Worm (Caenorhabditis elegans) whole organism, L3 larva: ENCODE results near the gene snrp-3.

Experiments
- R02D3.7 ChIP-seq: fragments of 150-350 bp; optimal IDR thresholded peaks from 2 replicates; lab custom pipeline; 2014; ENCODE audit warnings: missing biosample characterization, missing genetic modification characterization
- ZK546.5 ChIP-seq: sonication (generic microtip); optimal IDR thresholded peaks from 2 replicates; lab custom pipeline; 2017; ENCODE audit warnings: missing biosample characterization, missing genetic modification characterization
- ama-1 ChIP-seq: fragments of 150-350 bp; optimal IDR thresholded peaks from 2 replicates; lab custom pipeline; 2018
- ceh-16 ChIP-seq: sonication (generic microtip); optimal IDR thresholded peaks from 2 replicates; lab custom pipeline; 2017; ENCODE audit warnings: missing biosample characterization, missing genetic modification characterization
- ceh-28 ChIP-seq: fragments of 150-350 bp; optimal IDR thresholded peaks from 2 replicates; lab custom pipeline; 2014; ENCODE audit warnings: missing biosample characterization, missing genetic modification reagents, missing genetic modification characterization
- ceh-82 ChIP-seq: fragments of 150-350 bp; optimal IDR thresholded peaks from 2 replicates; lab custom pipeline; 2014; ENCODE audit warnings: missing biosample characterization, missing genetic modification characterization
- egl-27 ChIP-seq: sonication (generic microtip); optimal IDR thresholded peaks from 4 replicates; lab custom pipeline; 2017; ENCODE audit warnings: missing biosample characterization, missing genetic modification reagents, missing genetic modification characterization
- egl-5 ChIP-seq: fragments of 150-350 bp; optimal IDR thresholded peaks from 2 replicates; lab custom pipeline; 2017; ENCODE audit warnings: missing biosample characterization, missing genetic modification reagents, missing genetic modification characterization, inconsistent platforms
- elt-1 ChIP-seq: fragments of 150-350 bp; optimal IDR thresholded peaks from 2 replicates; lab custom pipeline; 2014; ENCODE audit warnings: missing biosample characterization, missing genetic modification characterization
- elt-2 ChIP-seq: sonication (generic microtip); optimal IDR thresholded peaks from 2 replicates; lab custom pipeline; 2016; ENCODE audit warnings: missing genetic modification reagents, mild to moderate bottlenecking, missing genetic modification characterization, missing compliant biosample characterization
- elt-3 ChIP-seq, 3 experiments: fragments of 150-350 bp in 1 of 3; sonication (generic microtip) in 2 of 3; optimal IDR thresholded peaks; 2 replicates in 2 of 3; 4 replicates in 1 of 3; lab custom pipeline; 2014 to 2017; ENCODE audit warnings: missing biosample characterization in 3 of 3, missing genetic modification characterization in 3 of 3
- eor-1 ChIP-seq, 2 experiments: fragments of 150-350 bp; optimal IDR thresholded peaks; 2 replicates each; lab custom pipeline; 2014 to 2018; ENCODE audit warnings: missing biosample characterization in 2 of 2, missing genetic modification characterization in 2 of 2
- fkh-10 ChIP-seq: sonication (generic microtip); optimal IDR thresholded peaks from 2 replicates; lab custom pipeline; 2017; ENCODE audit warnings: missing biosample characterization, missing genetic modification reagents, missing genetic modification characterization
- fkh-2 ChIP-seq: fragments of 150-350 bp; optimal IDR thresholded peaks from 2 replicates; lab custom pipeline; 2014; ENCODE audit warnings: missing biosample characterization, missing genetic modification reagents, missing genetic modification characterization
- hmg-11 ChIP-seq: sonication (generic microtip); optimal IDR thresholded peaks from 2 replicates; lab custom pipeline; 2016; ENCODE audit warnings: missing genetic modification characterization, missing compliant biosample characterization
- jun-1 ChIP-seq: fragments of 150-350 bp; optimal IDR thresholded peaks from 2 replicates; lab custom pipeline; 2014; ENCODE audit warnings: missing biosample characterization, missing genetic modification reagents, missing genetic modification characterization
- lin-15B ChIP-seq: fragments of 150-350 bp; optimal IDR thresholded peaks from 2 replicates; lab custom pipeline; 2014; ENCODE audit warnings: missing biosample characterization, missing genetic modification characterization
- lin-39 ChIP-seq: fragments of 150-350 bp; optimal IDR thresholded peaks from 2 replicates; lab custom pipeline; 2018; ENCODE audit warnings: missing biosample characterization, missing genetic modification reagents, missing genetic modification characterization
- lsy-12 ChIP-seq: sonication (generic microtip); optimal IDR thresholded peaks from 2 replicates; lab custom pipeline; 2016; ENCODE audit warnings: mild to moderate bottlenecking, missing genetic modification characterization, missing compliant biosample characterization
- mdl-1 ChIP-seq: fragments of 150-350 bp; optimal IDR thresholded peaks from 2 replicates; lab custom pipeline; 2014; ENCODE audit warnings: missing biosample characterization, missing genetic modification characterization
- mml-1 ChIP-seq: fragments of 150-350 bp; sonication (generic microtip); optimal IDR thresholded peaks from 3 replicates; lab custom pipeline; 2014; ENCODE audit warnings: missing biosample characterization, missing genetic modification characterization
- nhr-11 ChIP-seq: fragments of 150-350 bp; optimal IDR thresholded peaks from 2 replicates; lab custom pipeline; 2014; ENCODE audit warnings: missing biosample characterization, missing genetic modification characterization
- nhr-12 ChIP-seq: fragments of 150-350 bp; optimal IDR thresholded peaks from 2 replicates; lab custom pipeline; 2014; ENCODE audit warnings: missing biosample characterization, missing genetic modification characterization
- nhr-23 ChIP-seq: fragments of 150-350 bp; optimal IDR thresholded peaks from 2 replicates; lab custom pipeline; 2014; ENCODE audit warnings: missing biosample characterization, missing genetic modification reagents, missing genetic modification characterization
- nhr-237 ChIP-seq: fragments of 150-350 bp; optimal IDR thresholded peaks from 2 replicates; lab custom pipeline; 2014; ENCODE audit warnings: missing biosample characterization, missing genetic modification characterization
- nhr-25 ChIP-seq: sonication (generic microtip); optimal IDR thresholded peaks from 2 replicates; lab custom pipeline; 2017; ENCODE audit warnings: missing biosample characterization, missing genetic modification characterization
- nhr-43 ChIP-seq: sonication (generic microtip); optimal IDR thresholded peaks from 2 replicates; lab custom pipeline; 2016; ENCODE audit warnings: mild to moderate bottlenecking, missing genetic modification characterization, missing compliant biosample characterization; ENCODE audit not compliant: poor library complexity, severe bottlenecking
- nhr-76 ChIP-seq: fragments of 150-350 bp; sonication (generic microtip); optimal IDR thresholded peaks from 5 replicates; lab custom pipeline; 2014; ENCODE audit warnings: missing biosample characterization, missing genetic modification characterization
- pha-4 ChIP-seq: fragments of 150-350 bp; optimal IDR thresholded peaks from 2 replicates; lab custom pipeline; 2014; ENCODE audit warnings: missing biosample characterization, missing genetic modification reagents, missing genetic modification characterization
- pqm-1 ChIP-seq: fragments of 150-350 bp; optimal IDR thresholded peaks from 2 replicates; lab custom pipeline; 2017; ENCODE audit warnings: missing biosample characterization, missing genetic modification characterization, inconsistent platforms
- sea-2 ChIP-seq: fragments of 150-350 bp; sonication (generic microtip); optimal IDR thresholded peaks from 4 replicates; lab custom pipeline; 2014; ENCODE audit warnings: missing biosample characterization, missing genetic modification reagents, missing genetic modification characterization
- skn-1 ChIP-seq: fragments of 150-350 bp; optimal IDR thresholded peaks from 2 replicates; lab custom pipeline; 2014; ENCODE audit warnings: missing biosample characterization, missing genetic modification characterization
- snpc-4 ChIP-seq: fragments of 150-350 bp; optimal IDR thresholded peaks from 2 replicates; lab custom pipeline; 2014; ENCODE audit warnings: missing biosample characterization, missing genetic modification characterization
- tbx-2 ChIP-seq: sonication (generic microtip); optimal IDR thresholded peaks from 2 replicates; lab custom pipeline; 2016; ENCODE audit warnings: mild to moderate bottlenecking, missing genetic modification characterization, missing compliant biosample characterization
- zag-1 ChIP-seq: fragments of 150-350 bp; optimal IDR thresholded peaks from 2 replicates; lab custom pipeline; 2014; ENCODE audit warnings: missing biosample characterization, missing genetic modification characterization
- ztf-11 ChIP-seq: fragments of 150-350 bp; optimal IDR thresholded peaks from 2 replicates; lab custom pipeline; 2014; ENCODE audit warnings: missing biosample characterization, missing genetic modification characterization
- ztf-4 ChIP-seq: fragments of 150-350 bp; optimal IDR thresholded peaks from 2 replicates; lab custom pipeline; 2014; ENCODE audit warnings: missing biosample characterization, missing genetic modification characterization

snrp-3 gene

DNA sequence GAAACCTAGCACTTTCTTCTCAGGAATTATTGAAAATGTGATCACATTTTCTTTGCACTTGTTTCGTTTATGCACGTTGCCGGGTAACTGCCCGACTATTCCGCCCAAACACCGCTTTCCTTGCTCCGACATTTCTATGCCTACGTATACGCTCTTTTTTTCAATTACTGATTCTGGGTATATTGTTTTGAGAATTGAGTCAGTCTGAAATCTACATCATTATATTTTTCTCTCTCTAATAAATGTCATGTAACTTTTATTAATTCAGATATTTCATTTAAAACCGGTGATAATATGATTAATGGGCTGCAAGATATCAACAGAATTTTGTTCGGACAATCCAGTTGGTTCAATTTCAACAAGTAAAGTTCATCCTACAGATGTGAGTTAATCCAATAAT is 9.8 kb upstream of the snrp-3 start, which contains the start of gene ttll-11:
TSS of gene ttll-11 (plus strand) at position 301 of the 400 bp plus-strand sequence.
- TF ChIP-seq tbx-2, result no peak
- TF ChIP-seq ZK546.5 (tag; lab: Kevin White, UChicago), result no peak
- no peak for TF ChIP-seq ztf-11 (tag; lab: Kevin White, UChicago)
- no peak for TF ChIP-seq nhr-23 (tag; lab: Kevin White, UChicago)
- TF ChIP-seq mml-1 (tag; lab: Kevin White, UChicago), result no peak
- no peak for TF ChIP-seq ceh-28 (tag; lab: Kevin White, UChicago)
- TF ChIP-seq egl-27 (tag; lab: Kevin White, UChicago), result no peak
- TF ChIP-seq zag-1, result no peak
- no peak for TF ChIP-seq ceh-82 (tag; lab: Kevin White, UChicago)
- TF ChIP-seq, all 47 proteins: peak for 0

DNA sequence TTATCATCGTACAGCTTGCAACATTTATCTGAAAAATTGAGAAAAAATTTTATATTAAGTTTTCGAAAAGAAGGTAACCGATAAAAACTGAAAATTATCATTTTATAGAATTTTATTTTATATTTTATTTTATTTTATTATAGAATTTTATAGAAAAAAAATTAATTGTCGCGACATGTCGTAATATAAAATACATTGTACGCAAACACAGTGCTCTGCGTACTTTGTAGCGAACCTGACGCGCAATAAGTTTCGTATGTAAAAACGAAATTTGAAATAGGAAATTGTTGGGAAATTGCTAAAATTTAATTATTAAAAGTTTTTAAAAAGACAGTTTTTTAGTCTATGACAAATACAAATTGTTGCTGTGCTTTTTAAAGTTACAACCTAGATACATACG is 3.9 kb upstream of the snrp-3 start, which contains the start of the genes hst-1 and ints-6:
TSS of gene hst-1 (minus strand) at position 28 of the 400 bp plus-strand sequence.
TSS of gene ints-6 (plus strand) at position 260 of the 400 bp plus-strand sequence.
- TF ChIP-seq lin-15B (tag; lab: Kevin White, UChicago), result peak; percentile 8
- no peak for TF ChIP-seq mml-1 (tag; lab: Kevin White, UChicago)
- no peak for TF ChIP-seq ZK546.5 (tag; lab: Kevin White, UChicago)
- no peak for TF ChIP-seq eor-1 (tag; optimal IDR thresholded peaks at IDR 0.05; lab: Kevin White, UChicago)
- peak; percentile 13 for TF ChIP-seq nhr-23 (tag; lab: Kevin White, UChicago)
- TF ChIP-seq hmg-11, result peak; percentile 29
- peak; percentile 55 for TF ChIP-seq pha-4 (tag; lab: Kevin White, UChicago)
- no peak for TF ChIP-seq elt-3 (tag; optimal IDR thresholded peaks at IDR 0.05; lab: Kevin White, UChicago)
- TF ChIP-seq nhr-237 (tag; lab: Kevin White, UChicago), result no peak

DNA sequence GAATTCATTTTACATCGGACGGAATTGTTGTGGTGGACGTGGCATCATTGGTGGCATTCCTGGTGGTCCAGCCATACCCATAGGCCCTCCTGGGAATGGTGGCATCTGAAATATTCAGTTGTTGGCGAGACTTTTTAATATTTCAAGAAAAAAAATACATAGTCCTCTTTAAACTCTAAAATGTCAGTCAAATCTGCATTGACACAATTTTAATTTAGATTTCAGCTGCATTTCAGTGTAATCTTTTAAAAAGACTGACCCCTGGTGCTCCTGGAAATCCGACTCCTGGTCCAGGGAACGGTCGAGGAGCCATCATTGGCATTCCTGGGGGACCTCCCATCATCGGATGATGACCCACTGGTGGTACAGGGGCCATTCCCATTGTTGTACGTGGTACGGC is 644 bp downstream of the snrp-3 start:
- TF ChIP-seq ceh-28 (tag; lab: Kevin White, UChicago), result no peak
- no peak for TF ChIP-seq lin-15B (tag; lab: Kevin White, UChicago)
- TF ChIP-seq nhr-23 (tag; lab: Kevin White, UChicago), result no peak
- no peak for TF ChIP-seq sea-2
- no peak for TF ChIP-seq pqm-1
- TF ChIP-seq nhr-11 (tag; lab: Kevin White, UChicago), result no peak
- TF ChIP-seq fkh-10, result no peak
- no peak for TF ChIP-seq nhr-12 (tag; lab: Kevin White, UChicago)
- no peak for TF ChIP-seq nhr-76 (tag; lab: Kevin White, UChicago)
- no peak for TF ChIP-seq lsy-12
- TF ChIP-seq nhr-43, result no peak
- TF ChIP-seq nhr-237 (tag; lab: Kevin White, UChicago), result no peak
- TF ChIP-seq ama-1 (lab: Kevin White, UChicago), result no peak

DNA sequence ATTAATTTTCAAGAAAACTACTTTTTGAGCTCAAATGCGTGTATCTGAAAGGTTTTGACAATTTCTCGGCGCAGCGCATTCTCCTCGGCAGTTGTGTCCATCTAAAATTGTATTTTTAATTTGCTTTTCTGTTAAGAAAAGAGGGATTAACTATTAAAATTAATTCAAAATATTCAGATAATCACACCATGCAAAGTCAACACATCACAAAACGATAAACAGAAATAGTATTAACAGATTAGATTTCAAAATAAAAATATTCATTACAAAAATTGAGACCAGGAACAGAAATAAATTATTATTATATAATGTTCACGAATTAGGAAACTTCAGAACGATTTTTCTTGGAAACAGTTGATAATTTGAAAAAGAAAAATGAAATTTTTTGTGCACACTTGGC is 1.1 kb downstream of the snrp-3 start, which contains the start of gene pole-2:
TSS of gene pole-2 (minus strand) at position 101 of the 400 bp plus-strand sequence.
- no peak for TF ChIP-seq R02D3.7 (tag; lab: Kevin White, UChicago)
- TF ChIP-seq snpc-4 (tag; lab: Kevin White, UChicago), result no peak
- TF ChIP-seq ceh-82 (tag; lab: Kevin White, UChicago), result no peak
- TF ChIP-seq nhr-43, result no peak
- TF ChIP-seq skn-1 (tag; lab: Kevin White, UChicago), result no peak
- TF ChIP-seq egl-27 (tag; lab: Kevin White, UChicago), result no peak
- no peak for TF ChIP-seq lin-39
- no peak for TF ChIP-seq egl-5 (tag; lab: Kevin White, UChicago)
- no peak for TF ChIP-seq ceh-16 (tag; lab: Kevin White, UChicago)
- TF ChIP-seq ztf-4 (tag; lab: Kevin White, UChicago), result no peak
- TF ChIP-seq ztf-11 (tag; lab: Kevin White, UChicago), result no peak
- no peak for TF ChIP-seq nhr-25 (tag; lab: Kevin White, UChicago)
- TF ChIP-seq nhr-11 (tag; lab: Kevin White, UChicago), result no peak
- no peak for TF ChIP-seq mdl-1 (tag; lab: Kevin White, UChicago)
- TF ChIP-seq lin-15B (tag; lab: Kevin White, UChicago), result no peak
- TF ChIP-seq fkh-2 (tag; lab: Kevin White, UChicago), result no peak
- no peak for TF ChIP-seq jun-1 (tag; lab: Kevin White, UChicago)
- no peak for TF ChIP-seq elt-1 (tag; lab: Kevin White, UChicago)
- TF ChIP-seq elt-2 (tag; lab: Kevin White, UChicago), result no peak
